Fruit fly (Drosophila melanogaster): ENCODE results near the gene CG2909.

CG2909 gene

DNA sequence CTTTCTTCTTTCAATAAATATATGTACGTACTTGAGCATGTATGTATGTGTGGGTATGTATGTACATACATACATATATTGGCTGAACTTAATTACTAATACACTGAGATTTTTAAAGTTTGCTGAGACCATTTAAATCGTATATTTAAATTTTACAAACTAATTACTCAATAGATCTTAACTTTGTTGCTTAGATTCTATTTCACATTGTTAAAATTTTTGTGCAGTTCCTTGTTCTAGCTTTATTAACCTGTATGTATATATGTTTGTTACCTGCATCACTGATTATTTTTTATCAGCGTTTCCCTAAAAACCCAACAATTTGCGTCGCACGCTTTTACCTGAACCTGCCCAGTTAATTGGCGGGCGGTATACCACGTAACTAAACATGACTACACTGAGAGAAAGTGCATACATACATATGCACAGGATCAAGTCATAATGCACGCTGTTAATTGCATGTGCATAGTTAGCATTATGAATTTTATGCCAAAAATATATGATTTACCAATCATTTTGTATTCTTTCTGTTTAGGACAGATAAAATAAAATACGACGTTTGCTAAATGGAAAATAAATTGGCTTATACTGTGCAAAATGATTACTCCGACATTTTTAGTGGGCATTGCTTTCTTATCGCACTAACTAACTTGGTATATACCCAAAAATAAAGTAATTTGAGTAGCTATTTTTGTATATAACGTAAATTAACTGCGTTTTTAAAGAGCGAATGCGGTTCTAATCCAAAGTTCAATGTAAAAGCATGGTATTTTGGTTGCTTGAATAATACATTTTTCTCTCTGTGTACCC lies 36.5 kb downstream of the CG2909 start:
- TF ChIP-seq CG12605 (GFP tag; IDR thresholded peaks at IDR 0.05) (no peak), rn (GFP tag; IDR thresholded peaks at IDR 0.05) (no peak), CG14655 (GFP tag; optimal IDR thresholded peaks at IDR 0.05) (peak; percentile 7), Snoo (tag; optimal IDR thresholded peaks at IDR 0.05) (peak; percentile 19), CG17806 (tag; optimal IDR thresholded peaks at IDR 0.05) (no peak), CG8159 (tag; optimal IDR thresholded peaks at IDR 0.05) (peak; percentile 13), EcR (GFP tag; optimal IDR thresholded peaks at IDR 0.05) (no peak)

DNA sequence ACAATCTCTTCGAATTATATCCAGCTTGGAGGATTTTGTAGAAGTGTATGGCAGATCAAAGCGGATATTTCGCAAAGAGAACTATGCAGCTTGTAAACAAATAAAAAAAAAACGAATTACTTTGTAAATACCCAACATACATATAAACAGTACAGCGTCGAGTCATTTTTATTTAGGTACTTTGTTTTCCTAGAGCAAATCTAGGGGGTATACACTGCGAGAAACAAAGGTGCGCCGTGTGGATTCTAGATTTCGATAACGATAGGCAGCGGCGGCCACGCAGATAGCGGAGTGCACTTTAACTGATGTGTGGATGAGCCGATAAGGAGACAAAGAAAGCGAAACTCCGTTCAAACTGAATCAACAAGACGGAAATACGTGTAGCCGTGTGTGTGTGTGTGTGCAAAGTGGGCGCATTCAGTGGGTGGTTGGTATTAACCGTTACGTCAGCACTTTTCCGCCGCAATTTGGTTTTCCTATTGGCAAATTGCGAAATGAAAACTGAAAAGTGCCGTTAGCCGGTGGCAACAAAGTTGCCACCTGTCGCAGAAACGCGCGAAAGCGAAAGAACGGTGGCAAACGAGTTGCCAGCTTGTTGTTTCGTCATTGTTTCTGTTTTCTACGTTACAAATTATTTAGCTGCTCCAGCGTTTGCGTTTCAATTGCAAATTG lies 38.4 kb downstream of the CG2909 start:
- TF ChIP-seq fd96Ca (GFP tag; IDR thresholded peaks at IDR 0.05), result 0 out of 3 replicates have a peak, but pooled peaks have one; percentile 29
- TF ChIP-seq CG8159 (tag; optimal IDR thresholded peaks at IDR 0.05), result peak; percentile 15
- no peak for TF ChIP-seq CG14655 (GFP tag; optimal IDR thresholded peaks at IDR 0.05)
- peak; percentile 24 for TF ChIP-seq Pif1A (GFP tag; optimal IDR thresholded peaks at IDR 0.05)
- no peak for TF ChIP-seq CG13204 (GFP tag; optimal IDR thresholded peaks at IDR 0.05)

DNA sequence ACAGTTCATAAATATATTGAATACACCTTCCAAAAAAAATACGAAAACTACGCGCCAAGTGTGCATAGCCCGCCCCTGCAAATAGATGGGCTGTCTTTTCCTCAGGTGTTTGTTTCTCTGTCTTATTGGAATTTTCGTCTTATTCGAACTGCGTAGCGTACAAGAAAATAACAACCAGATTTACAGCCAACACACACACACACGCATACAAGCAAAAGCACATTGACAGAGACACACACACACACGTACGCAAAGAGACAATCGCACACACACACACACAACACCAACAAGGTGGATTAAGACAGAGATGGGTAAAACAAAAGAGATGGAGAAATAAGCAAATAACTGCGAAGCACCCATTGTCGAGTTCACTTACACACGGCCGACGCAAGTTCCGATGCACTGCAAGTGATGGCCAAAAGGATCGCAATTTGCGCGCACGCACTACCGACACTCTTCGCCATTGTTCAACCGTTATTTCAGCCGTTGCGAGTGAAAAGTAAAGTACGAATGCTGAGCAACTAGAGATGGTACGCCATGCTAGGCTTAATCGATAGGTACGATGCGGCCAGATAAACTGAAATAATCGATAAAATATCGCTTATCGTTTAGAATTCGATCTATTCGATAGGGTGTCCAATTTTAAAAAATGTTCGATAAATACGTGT lies 39.6 kb downstream of the CG2909 start:
- TF ChIP-seq Snoo (tag; optimal IDR thresholded peaks at IDR 0.05) (peak; percentile 5), fd96Ca (GFP tag; IDR thresholded peaks at IDR 0.05) (peak; percentile 26; the same call in 1 of the 3 replicates), CG4496 (GFP tag; IDR thresholded peaks at IDR 0.05) (0 out of 3 replicates have a peak, but pooled peaks have one; percentile 50), CG12605 (GFP tag; IDR thresholded peaks at IDR 0.05) (peak; percentile 25; the same call in 1 of the 2 replicates), EcR (GFP tag; optimal IDR thresholded peaks at IDR 0.05) (peak; percentile 58), rn (GFP tag; IDR thresholded peaks at IDR 0.05) (no peak), CG8159 (tag; optimal IDR thresholded peaks at IDR 0.05) (peak; percentile 8), D1 (tag; optimal IDR thresholded peaks at IDR 0.05) (no peak), gl (tag; optimal IDR thresholded peaks at IDR 0.05) (no peak)

DNA sequence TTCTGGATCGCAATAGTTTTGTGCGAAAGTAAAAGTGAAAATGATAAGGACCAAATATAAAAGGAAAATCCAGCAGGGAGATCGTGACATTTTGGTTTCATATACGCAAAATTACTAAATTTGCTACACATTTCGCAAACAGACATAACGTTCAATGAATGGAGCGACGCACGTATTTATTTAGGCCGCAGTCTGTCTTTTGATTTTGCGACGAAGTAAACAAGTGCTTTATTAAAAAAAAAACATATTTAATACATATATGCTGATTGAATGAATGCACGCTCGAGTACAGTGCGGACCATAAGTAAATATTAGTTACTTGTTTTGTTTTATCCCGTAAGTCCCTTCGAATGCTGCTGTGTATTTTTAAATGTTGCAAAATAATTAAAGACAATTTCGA lies 41.1 kb downstream of the CG2909 start, which contains the start of gene CG32679:
Gene CG32679 (minus strand): TSS at position 101 of the 400 bp plus-strand sequence.
- TF ChIP-seq rn (GFP tag; IDR thresholded peaks at IDR 0.05) (no peak), CG9948 (tag; optimal IDR thresholded peaks at IDR 0.05) (no peak), CG4496 (GFP tag; IDR thresholded peaks at IDR 0.05) (no peak), CG17806 (tag; optimal IDR thresholded peaks at IDR 0.05) (no peak), CG34367 (tag; optimal IDR thresholded peaks at IDR 0.05) (no peak), CG13204 (GFP tag; optimal IDR thresholded peaks at IDR 0.05) (no peak), Ets98B (GFP tag; IDR thresholded peaks at IDR 0.05) (no peak), CG8301 (tag; optimal IDR thresholded peaks at IDR 0.05) (no peak), CG15710 (tag; optimal IDR thresholded peaks at IDR 0.05) (no peak), gl (tag; optimal IDR thresholded peaks at IDR 0.05) (no peak), CG32121 (GFP tag; IDR thresholded peaks at IDR 0.05) (no peak), CG12605 (GFP tag; IDR thresholded peaks at IDR 0.05) (no peak), CG10348 (GFP tag; IDR thresholded peaks at IDR 0.05) (no peak), Pif1A (GFP tag; optimal IDR thresholded peaks at IDR 0.05) (no peak), CG14655 (GFP tag; optimal IDR thresholded peaks at IDR 0.05) (no peak)

dm6 chrX:10367801-10368203 lies 41.5 kb downstream of the CG2909 start, which contains the start of gene CG17841:
TSS of gene CG17841 (plus strand) at chrX:10368052.
- TF ChIP-seq EcR (GFP tag; optimal IDR thresholded peaks at IDR 0.05) (no peak), CG12605 (GFP tag; IDR thresholded peaks at IDR 0.05) (0 out of 2 replicates have a peak, but pooled peaks have one; percentile 20), Snoo (tag; optimal IDR thresholded peaks at IDR 0.05) (no peak), CG14655 (GFP tag; optimal IDR thresholded peaks at IDR 0.05) (no peak)

dm6 chrX:10369315-10369714 lies 43.1 kb downstream of the CG2909 start:
- TF ChIP-seq CG17806 (tag; optimal IDR thresholded peaks at IDR 0.05), result no peak
- TF ChIP-seq fd96Ca (GFP tag; IDR thresholded peaks at IDR 0.05), result no peak
- TF ChIP-seq Pif1B (GFP tag; optimal IDR thresholded peaks at IDR 0.05), result no peak
- TF ChIP-seq CG13204 (GFP tag; optimal IDR thresholded peaks at IDR 0.05), result no peak
- TF ChIP-seq CG12605 (GFP tag; IDR thresholded peaks at IDR 0.05), result no peak
- no peak for TF ChIP-seq CG34367 (tag; optimal IDR thresholded peaks at IDR 0.05)
- TF ChIP-seq Pif1A (GFP tag; optimal IDR thresholded peaks at IDR 0.05), result no peak
- no peak for TF ChIP-seq CG4496 (GFP tag; IDR thresholded peaks at IDR 0.05)
- no peak for TF ChIP-seq CG14655 (GFP tag; optimal IDR thresholded peaks at IDR 0.05)
- no peak for TF ChIP-seq Snoo (tag; optimal IDR thresholded peaks at IDR 0.05)
- no peak for TF ChIP-seq CG10348 (GFP tag; IDR thresholded peaks at IDR 0.05)
- no peak for TF ChIP-seq EcR (GFP tag; optimal IDR thresholded peaks at IDR 0.05)
- no peak for TF ChIP-seq CG8301 (tag; optimal IDR thresholded peaks at IDR 0.05)

All from whole organism, pupa.